Worm (Caenorhabditis elegans) whole organism, L4/young adult: ENCODE measurements around the gene nfyc-1.

Source experiments
- W03F9.2 ChIP-seq: fragments of 150-350 bp; optimal IDR thresholded peaks from 2 replicates; lab custom pipeline; 2014; ENCODE audit warnings: missing biosample characterization, missing genetic modification characterization
- dao-5 ChIP-seq: sonication (generic microtip); optimal IDR thresholded peaks from 2 replicates; lab custom pipeline; 2016; ENCODE audit warnings: missing genotype, missing genetic modification characterization, moderate library complexity, missing compliant biosample characterization

DNA sequence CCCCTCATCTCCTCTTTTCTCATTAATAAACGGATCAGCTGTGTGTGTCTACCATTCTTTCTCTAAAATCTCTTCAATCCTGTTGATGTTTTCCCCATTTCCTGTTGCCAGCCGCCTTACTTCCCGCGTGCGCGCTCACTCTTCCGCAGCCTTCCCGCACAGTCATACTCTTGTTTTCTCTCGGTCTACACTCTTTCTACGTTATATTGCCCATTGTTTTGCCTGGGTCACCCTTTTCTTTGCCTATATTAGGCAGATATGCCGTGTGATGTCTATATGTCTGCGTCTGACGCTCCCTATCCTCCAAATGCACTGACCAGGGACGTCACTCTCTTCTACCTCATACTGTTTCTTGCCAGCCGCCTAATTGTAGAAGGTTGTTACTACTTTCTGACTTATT, 22.6 kb downstream of the nfyc-1 start:
- TF ChIP-seq W03F9.2 (tag; lab: Kevin White, UChicago) (no peak), dao-5 (tag; lab: Kevin White, UChicago) (no peak)
